Worm (Caenorhabditis elegans) whole organism, midembryonic: ENCODE data around the gene C18A3.10.
A peak's percentile ranks its signal among the peaks of the same experiment; 100 is the strongest.

Source experiments
- T22C8.4 ChIP-seq: fragments of 200-800 bp; sonication (Bioruptor generic); IDR thresholded peaks from 2 replicates; pipeline ENCODE4 v1.3.6; 2022; ENCODE audit warnings: missing genetic modification characterization, missing compliant biosample characterization
- cog-1 ChIP-seq: sonication (generic microtip); optimal IDR thresholded peaks from 2 replicates; lab custom pipeline; 2016; ENCODE audit warnings: missing genetic modification characterization, missing compliant biosample characterization
- flt-1 ChIP-seq: fragments of 200-800 bp; sonication (Bioruptor generic); IDR thresholded peaks from 2 replicates; pipeline ENCODE4 v1.3.6; 2022; ENCODE audit warnings: missing genetic modification characterization, missing compliant biosample characterization
- klf-2 ChIP-seq: fragments of 200-800 bp; sonication (Bioruptor generic); conservative IDR thresholded peaks from 2 replicates; pipeline ENCODE4 v1.3.6; 2022; ENCODE audit warnings: missing genetic modification reagents, missing genetic modification characterization, missing compliant biosample characterization
- med-1 ChIP-seq: sonication (generic microtip); optimal IDR thresholded peaks from 2 replicates; lab custom pipeline; 2017; ENCODE audit warnings: missing genetic modification characterization, mild to moderate bottlenecking, missing compliant biosample characterization, antibody characterized with exemption, missing genetic modification reagents; ENCODE audit not compliant: insufficient read depth
- ref-1 ChIP-seq: fragments of 200-800 bp; sonication (Bioruptor generic); conservative IDR thresholded peaks from 2 replicates; pipeline ENCODE4 v1.3.6; 2022; ENCODE audit warnings: missing genetic modification reagents, missing genetic modification characterization, missing compliant biosample characterization
- tab-1 ChIP-seq: fragments of 200-800 bp; sonication (Bioruptor generic); IDR thresholded peaks from 2 replicates; pipeline ENCODE4 v1.3.6; 2022; ENCODE audit warnings: missing genetic modification characterization, missing compliant biosample characterization
- ztf-23 ChIP-seq: fragments of 200-800 bp; sonication (Bioruptor generic); IDR thresholded peaks from 2 replicates; pipeline ENCODE4 v1.3.6; 2022; ENCODE audit warnings: missing genetic modification reagents, missing genetic modification characterization, missing compliant biosample characterization
- ztf-29 ChIP-seq: fragments of 200-800 bp; sonication (Bioruptor generic); IDR thresholded peaks from 2 replicates; pipeline ENCODE4 v1.3.6; 2022; ENCODE audit warnings: missing genetic modification reagents, missing genetic modification characterization, missing compliant biosample characterization

The C18A3.10 gene

ce11 chrII:5742767-5743166 is 27.1 kb upstream of the C18A3.10 start:
- TF ChIP-seq cog-1 (no peak), ref-1 (GFP tag; lab: Robert Waterston, UW) (no peak)

- TF ChIP-seq med-1 (GFP tag; lab: Kevin White, UChicago) = no peak
- TF ChIP-seq ztf-23 = no peak
- TF ChIP-seq ref-1 (GFP tag; lab: Robert Waterston, UW) = no peak
- TF ChIP-seq flt-1 (GFP tag; lab: Robert Waterston, UW) = no peak
- TF ChIP-seq klf-2 = no peak
- TF ChIP-seq T22C8.4 (GFP tag; lab: Robert Waterston, UW) = no peak
- no peak for TF ChIP-seq cog-1
- no peak for TF ChIP-seq ztf-29
- no peak for TF ChIP-seq tab-1
Measured at ce11 chrII:5738795-5739194, 23.1 kb upstream of the C18A3.10 start, which contains the start of gene hlh-14. TSS of gene hlh-14 (minus strand) at chrII:5738895.

- no peak for TF ChIP-seq med-1 (GFP tag; lab: Kevin White, UChicago)
- TF ChIP-seq ztf-29 = no peak
- TF ChIP-seq ref-1 (GFP tag; lab: Robert Waterston, UW) = no peak
Measured at ce11 chrII:5736599-5736998, 21.0 kb upstream of the C18A3.10 start.

ce11 chrII:5735744-5736143 is 20.1 kb upstream of the C18A3.10 start:
- TF ChIP-seq tab-1 (no peak), T22C8.4 (GFP tag; lab: Robert Waterston, UW) (no peak)

ce11 chrII:5734883-5735282 is 19.2 kb upstream of the C18A3.10 start:
- TF ChIP-seq ref-1 (GFP tag; lab: Robert Waterston, UW) (no peak), ztf-29 (no peak), flt-1 (GFP tag; lab: Robert Waterston, UW) (no peak)

ce11 chrII:5730343-5731083 is 14.9 kb upstream of the C18A3.10 start, which contains the start of the genes C18A3.7 and C18A3.11:
TSS of gene C18A3.7 (minus strand) at chrII:5730443.
TSS of gene C18A3.11 (plus strand) at chrII:5731033.
- TF ChIP-seq flt-1 (GFP tag; lab: Robert Waterston, UW) (no peak), tab-1 (no peak), cog-1 (no peak), ref-1 (GFP tag; lab: Robert Waterston, UW) (no peak), med-1 (GFP tag; lab: Kevin White, UChicago) (no peak), ztf-29 (no peak), T22C8.4 (GFP tag; lab: Robert Waterston, UW) (no peak), ztf-23 (no peak), klf-2 (no peak)

ce11 chrII:5727707-5728106 is 12.1 kb upstream of the C18A3.10 start, which contains the start of gene rab-3:
TSS of gene rab-3 (minus strand) at chrII:5727853.
- TF ChIP-seq flt-1 (GFP tag; lab: Robert Waterston, UW) = no peak
- no peak for TF ChIP-seq ztf-23
- no peak for TF ChIP-seq tab-1
- no peak for TF ChIP-seq T22C8.4 (GFP tag; lab: Robert Waterston, UW)
- TF ChIP-seq ref-1 (GFP tag; lab: Robert Waterston, UW) = no peak
- TF ChIP-seq ztf-29 = no peak
- no peak for TF ChIP-seq med-1 (GFP tag; lab: Kevin White, UChicago)
- TF ChIP-seq cog-1 = no peak
- no peak for TF ChIP-seq klf-2

ce11 chrII:5725094-5725493 is 9.4 kb upstream of the C18A3.10 start:
- TF ChIP-seq ref-1 (GFP tag; lab: Robert Waterston, UW) = no peak
- no peak for TF ChIP-seq tab-1
- TF ChIP-seq ztf-23 = no peak
- no peak for TF ChIP-seq flt-1 (GFP tag; lab: Robert Waterston, UW)
- TF ChIP-seq klf-2 = no peak
- no peak for TF ChIP-seq cog-1
- TF ChIP-seq T22C8.4 (GFP tag; lab: Robert Waterston, UW) = no peak
- no peak for TF ChIP-seq med-1 (GFP tag; lab: Kevin White, UChicago)
- no peak for TF ChIP-seq ztf-29

ce11 chrII:5719848-5720247 is 4.2 kb upstream of the C18A3.10 start, which contains the start of gene damt-1:
TSS of gene damt-1 (plus strand) at chrII:5720148.
- TF ChIP-seq klf-2 = no peak
- no peak for TF ChIP-seq tab-1
- TF ChIP-seq T22C8.4 (GFP tag; lab: Robert Waterston, UW) = no peak
- no peak for TF ChIP-seq flt-1 (GFP tag; lab: Robert Waterston, UW)
- no peak for TF ChIP-seq cog-1
- no peak for TF ChIP-seq ztf-29
- TF ChIP-seq med-1 (GFP tag; lab: Kevin White, UChicago) = no peak
- no peak for TF ChIP-seq ref-1 (GFP tag; lab: Robert Waterston, UW)
- no peak for TF ChIP-seq ztf-23

- TF ChIP-seq flt-1 (GFP tag; lab: Robert Waterston, UW) (no peak), med-1 (GFP tag; lab: Kevin White, UChicago) (no peak)
Measured at ce11 chrII:5717831-5718230, 2.2 kb upstream of the C18A3.10 start, which contains the start of gene zipt-3. TSS of gene zipt-3 (plus strand) at chrII:5718131.

- TF ChIP-seq flt-1 (GFP tag; lab: Robert Waterston, UW) = 0 out of 2 replicates have a peak, but pooled peaks have one; percentile 13
- TF ChIP-seq cog-1 = no peak
- TF ChIP-seq tab-1 = no peak
Measured at ce11 chrII:5714807-5715206, 838 bp downstream of the C18A3.10 start, which contains the start of the genes tiar-1 and lelo-4. TSS of gene tiar-1 (minus strand) at chrII:5714823. TSS of gene lelo-4 (plus strand) at chrII:5714924.
